Fruit fly (Drosophila melanogaster) whole organism, wandering third instar larva: ENCODE data around the gene CG3032.

Experiments used
- CG32264 ChIP-seq: fragments of 200-800 bp; sonication (Bioruptor generic); optimal IDR thresholded peaks from 2 replicates; lab custom pipeline; 2016; ENCODE audit warnings: missing biosample characterization, missing genetic modification characterization
- GATAd ChIP-seq: sonication (Bioruptor generic); optimal IDR thresholded peaks from 2 replicates; lab custom pipeline; 2016; ENCODE audit warnings: missing biosample characterization, missing genetic modification characterization
- Hr83 ChIP-seq: fragments of 200-300 bp; sonication (Bioruptor generic); optimal IDR thresholded peaks from 2 replicates; lab custom pipeline; 2016; ENCODE audit warnings: missing biosample characterization, mild to moderate bottlenecking, missing genetic modification characterization, moderate library complexity; ENCODE audit not compliant: poor library complexity, severe bottlenecking
- Jra ChIP-seq: sonication (Bioruptor generic); optimal IDR thresholded peaks from 2 replicates; lab custom pipeline; 2016; ENCODE audit warnings: missing biosample characterization, missing genetic modification characterization
- N ChIP-seq: fragments of >200 bp; optimal IDR thresholded peaks from 2 replicates; lab custom pipeline; 2018; ENCODE audit warnings: missing biosample characterization, missing external identifiers, missing genetic modification characterization
- OdsH ChIP-seq: fragments of 200-800 bp; sonication (Bioruptor generic); optimal IDR thresholded peaks from 2 replicates; lab custom pipeline; 2016; ENCODE audit warnings: missing biosample characterization, mild to moderate bottlenecking, missing genetic modification characterization
- Sp1 ChIP-seq: fragments of 200-800 bp; sonication (Bioruptor generic); optimal IDR thresholded peaks from 3 replicates; lab custom pipeline; 2019; ENCODE audit warnings: missing biosample characterization, mild to moderate bottlenecking, missing genetic modification characterization, moderate library complexity
- foxo ChIP-seq, 2 experiments: fragments of 200-800 bp; sonication (Bioruptor generic); optimal IDR thresholded peaks; 2 replicates in 1 of 2; 3 replicates in 1 of 2; lab custom pipeline; 2016 to 2017; ENCODE audit warnings: missing biosample characterization in 2 of 2, missing genetic modification characterization in 2 of 2
- fru ChIP-seq: fragments of 200-800 bp; sonication (Bioruptor generic); optimal IDR thresholded peaks from 3 replicates; lab custom pipeline; 2016; ENCODE audit warnings: missing biosample characterization, mild to moderate bottlenecking, missing genetic modification characterization
- lola ChIP-seq: fragments of >200 bp; optimal IDR thresholded peaks from 2 replicates; lab custom pipeline; 2017; ENCODE audit warnings: missing biosample characterization, missing genetic modification characterization
- pan ChIP-seq: fragments of >200 bp; optimal IDR thresholded peaks from 2 replicates; lab custom pipeline; 2017
- psq ChIP-seq: fragments of 200-800 bp; sonication (Bioruptor generic); optimal IDR thresholded peaks from 3 replicates; lab custom pipeline; 2017; ENCODE audit warnings: missing biosample characterization, mild to moderate bottlenecking, missing genetic modification characterization, moderate library complexity
- usp ChIP-seq: fragments of >200 bp; optimal IDR thresholded peaks from 2 replicates; lab custom pipeline; 2017; ENCODE audit warnings: missing biosample characterization, missing genetic modification characterization

dm6 chrX:6991286-6991685, 22.4 kb downstream of the CG3032 start, which contains the start of gene ogre:
- TF ChIP-seq pan (lab: Kevin White, UChicago) = no peak
- no peak for TF ChIP-seq fru (GFP tag; lab: Kevin White, UChicago)
- TF ChIP-seq psq (GFP tag; lab: Kevin White, UChicago) = no peak
- no peak for TF ChIP-seq Sp1 (GFP tag; lab: Kevin White, UChicago)
- TF ChIP-seq usp (GFP tag; lab: Kevin White, UChicago) = no peak
- no peak for TF ChIP-seq lola (GFP tag; lab: Kevin White, UChicago)
- no peak for TF ChIP-seq OdsH (GFP tag; lab: Kevin White, UChicago)
- TF ChIP-seq GATAd (GFP tag; lab: Kevin White, UChicago) = no peak
- no peak for TF ChIP-seq Hr83 (GFP tag; lab: Kevin White, UChicago)
- no peak for TF ChIP-seq Jra
- TF ChIP-seq N = no peak
- TF ChIP-seq foxo (GFP tag; optimal IDR thresholded peaks at IDR 0.05; lab: Kevin White, UChicago) = no peak
- TF ChIP-seq CG32264 (GFP tag; lab: Kevin White, UChicago) = no peak
